Worm (Caenorhabditis elegans) whole organism, L4/young adult: ENCODE measurements around the gene metr-1.

ENCODE experiments used
- dao-5 ChIP-seq: sonication (generic microtip); optimal IDR thresholded peaks from 2 replicates; lab custom pipeline; 2016; ENCODE audit warnings: missing genotype, missing genetic modification characterization, moderate library complexity, missing compliant biosample characterization
- him-1 ChIP-seq: sonication (generic microtip); optimal IDR thresholded peaks from 2 replicates; lab custom pipeline; 2016; ENCODE audit warnings: missing genotype, missing genetic modification reagents, missing genetic modification characterization, missing compliant biosample characterization

- no peak for TF ChIP-seq him-1 (tag; lab: Kevin White, UChicago)
- no peak for TF ChIP-seq dao-5 (tag; lab: Kevin White, UChicago)
Observed at ce11 chrII:10885250-10885649, 41.1 kb upstream of the metr-1 start.
